Worm (Caenorhabditis elegans) whole organism, late embryonic: ENCODE results near the gene mrpl-18.

ENCODE experiments used
- Y22D7AL.16 ChIP-seq: sonication (generic microtip); optimal IDR thresholded peaks from 2 replicates; lab custom pipeline; 2016; ENCODE audit warnings: missing genetic modification characterization, missing compliant biosample characterization
- ceh-2 ChIP-seq: sonication (generic microtip); optimal IDR thresholded peaks from 2 replicates; lab custom pipeline; 2016; ENCODE audit warnings: missing genotype, missing genetic modification characterization, missing compliant biosample characterization
- ceh-30 ChIP-seq: fragments of 150-350 bp; optimal IDR thresholded peaks from 2 replicates; lab custom pipeline; 2014; ENCODE audit warnings: missing biosample characterization, missing genetic modification characterization
- elt-4 ChIP-seq: sonication (generic microtip); optimal IDR thresholded peaks from 2 replicates; lab custom pipeline; 2016; ENCODE audit warnings: missing genetic modification characterization, missing compliant biosample characterization
- fkh-6 ChIP-seq: sonication (generic microtip); optimal IDR thresholded peaks from 2 replicates; lab custom pipeline; 2016; ENCODE audit warnings: missing genetic modification characterization, missing compliant biosample characterization
- hlh-15 ChIP-seq: sonication (generic microtip); optimal IDR thresholded peaks from 2 replicates; lab custom pipeline; 2016; ENCODE audit warnings: missing genetic modification characterization, missing compliant biosample characterization
- nhr-11 ChIP-seq: fragments of 150-350 bp; optimal IDR thresholded peaks from 2 replicates; lab custom pipeline; 2014; ENCODE audit warnings: missing biosample characterization, missing genetic modification characterization
- pat-9 ChIP-seq: fragments of 200-800 bp; sonication (Bioruptor generic); optimal IDR thresholded peaks from 2 replicates; lab custom pipeline; 2018; ENCODE audit warnings: mild to moderate bottlenecking, missing genetic modification characterization, moderate library complexity, missing compliant biosample characterization
- ref-2 ChIP-seq: sonication (generic microtip); optimal IDR thresholded peaks from 2 replicates; lab custom pipeline; 2016; ENCODE audit warnings: missing genetic modification characterization, missing compliant biosample characterization
- sox-4 ChIP-seq: sonication (generic microtip); optimal IDR thresholded peaks from 2 replicates; lab custom pipeline; 2017; ENCODE audit warnings: mild to moderate bottlenecking, missing genetic modification characterization, inconsistent platforms, missing compliant biosample characterization

DNA sequence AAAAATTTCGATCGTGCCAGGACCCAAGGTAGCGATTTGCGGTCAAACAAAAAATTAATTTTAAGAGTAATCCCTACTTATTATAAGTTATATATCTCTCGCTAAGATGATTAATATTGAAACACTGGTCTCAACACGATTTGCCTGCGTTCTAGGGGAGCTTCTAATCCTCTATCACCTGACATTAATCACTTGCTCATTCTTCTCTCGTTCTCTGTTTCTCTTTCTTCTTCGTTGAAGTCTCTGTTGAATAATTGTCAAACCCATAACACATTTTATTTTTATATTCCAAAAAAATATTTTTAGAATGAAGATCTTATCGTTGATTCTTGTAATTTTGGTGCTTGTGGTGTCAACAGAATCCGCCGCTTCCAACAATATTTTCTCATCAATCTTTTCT, 10.4 kb downstream of the mrpl-18 start, which contains the start of gene D2007.1:
- no peak for TF ChIP-seq ref-2
- TF ChIP-seq sox-4: no peak
- TF ChIP-seq nhr-11: no peak
- TF ChIP-seq pat-9 (tag; lab: Kevin White, UChicago): no peak
- no peak for TF ChIP-seq hlh-15 (tag; lab: Kevin White, UChicago)
- no peak for TF ChIP-seq elt-4 (tag; lab: Kevin White, UChicago)
- TF ChIP-seq fkh-6 (tag; lab: Kevin White, UChicago): no peak
- no peak for TF ChIP-seq ceh-30 (tag; lab: Kevin White, UChicago)
- TF ChIP-seq ceh-2 (tag; lab: Kevin White, UChicago): no peak
- TF ChIP-seq Y22D7AL.16: no peak
